Fruit fly (Drosophila melanogaster): ENCODE measurements around the gene Akt.

Akt gene

dm6 chr3R:16051329-16051679, 47.7 kb upstream of the Akt start (continued):
- TF ChIP-seq pan (optimal IDR thresholded peaks at IDR 0.05) = no peak
- TF ChIP-seq pan (GFP tag; optimal IDR thresholded peaks at IDR 0.05 in 1 of 2, IDR thresholded peaks at IDR 0.05 in 1 of 2) = peak in 1 of 2 experiments; percentile 36
- peak; percentile 31; the same call in 1 of the 2 replicates for TF ChIP-seq Rfx (GFP tag; IDR thresholded peaks at IDR 0.05)
- TF ChIP-seq CG17802 (tag; optimal IDR thresholded peaks at IDR 0.05) = no peak
- no peak for TF ChIP-seq esg (GFP tag; conservative IDR thresholded peaks at IDR 0.05)
- peak; percentile 17 for TF ChIP-seq Chrac-16 (GFP tag; optimal IDR thresholded peaks at IDR 0.05)
- TF ChIP-seq Trl (optimal IDR thresholded peaks at IDR 0.05) = peak; percentile 69 to 70
- no peak for TF ChIP-seq Trl (GFP tag; optimal IDR thresholded peaks at IDR 0.05)
- TF ChIP-seq vvl (GFP tag; IDR thresholded peaks at IDR 0.05) = peak; percentile 50; the same call in 1 of the 2 replicates
- 0 out of 2 replicates have a peak, but pooled peaks have one; percentile 10 for TF ChIP-seq CG31224 (GFP tag; IDR thresholded peaks at IDR 0.05)
- 0 out of 3 replicates have a peak, but pooled peaks have one; percentile 34 for TF ChIP-seq ci (GFP tag; IDR thresholded peaks at IDR 0.05)
- peak; percentile 99 for TF ChIP-seq D19A (tag; optimal IDR thresholded peaks at IDR 0.05)
- no peak for TF ChIP-seq p53 (GFP tag; optimal IDR thresholded peaks at IDR 0.05)
- TF ChIP-seq CG11695 (GFP tag; IDR thresholded peaks at IDR 0.05) = 0 out of 3 replicates have a peak, but pooled peaks have one; percentile 37
- TF ChIP-seq CG6689 (GFP tag; IDR thresholded peaks at IDR 0.05) = 0 out of 2 replicates have a peak, but pooled peaks have one; percentile 7
- TF ChIP-seq chinmo (GFP tag; IDR thresholded peaks at IDR 0.05; ENCODE audit: partially characterized antibody) = 0 out of 4 replicates have a peak, but pooled peaks have one; percentile 62
- peak; percentile 6 for TF ChIP-seq ind (GFP tag; optimal IDR thresholded peaks at IDR 0.05)
- TF ChIP-seq CG3163 (GFP tag; optimal IDR thresholded peaks at IDR 0.05) = peak; percentile 75
- no peak for TF ChIP-seq zen (tag; optimal IDR thresholded peaks at IDR 0.05)
- no peak for TF ChIP-seq Sin3A (optimal IDR thresholded peaks at IDR 0.05)
- peak; percentile 32 for TF ChIP-seq repo (GFP tag; optimal IDR thresholded peaks at IDR 0.05)
- TF ChIP-seq CG12942 (GFP tag; optimal IDR thresholded peaks at IDR 0.05) = no peak
- TF ChIP-seq Med (GFP tag) = peak; percentile 78
- peak; percentile 34; the same call in 1 of the 3 replicates for TF ChIP-seq row (GFP tag; IDR thresholded peaks at IDR 0.05)
- peak; percentile 65 for TF ChIP-seq Drgx (GFP tag; IDR thresholded peaks at IDR 0.05)

- TF ChIP-seq CG13775 (GFP tag; optimal IDR thresholded peaks at IDR 0.05) (no peak), gt (GFP tag; IDR thresholded peaks at IDR 0.05) (no peak), Camta (GFP tag; optimal IDR thresholded peaks at IDR 0.05) (no peak), CG11093 (GFP tag; IDR thresholded peaks at IDR 0.05) (no peak), CG11504 (tag; optimal IDR thresholded peaks at IDR 0.05) (no peak), Med (GFP tag) (no peak), CG9609 (GFP tag; optimal IDR thresholded peaks at IDR 0.05) (no peak), vfl (GFP tag; optimal IDR thresholded peaks at IDR 0.05) (no peak), HLH4C (GFP tag; IDR thresholded peaks at IDR 0.05; ENCODE audit: partially characterized antibody) (no peak), dmrt99B (tag; optimal IDR thresholded peaks at IDR 0.05) (no peak), fd102C (GFP tag; optimal IDR thresholded peaks at IDR 0.05) (no peak), Hmr (GFP tag; optimal IDR thresholded peaks at IDR 0.05) (no peak), CG13287 (GFP tag; IDR thresholded peaks at IDR 0.05; ENCODE audit: partially characterized antibody) (no peak), al (GFP tag; IDR thresholded peaks at IDR 0.05) (no peak), da (GFP tag; optimal IDR thresholded peaks at IDR 0.05) (no peak), CG17385 (GFP tag; optimal IDR thresholded peaks at IDR 0.05) (no peak), Eip74EF (GFP tag; optimal IDR thresholded peaks at IDR 0.05) (no peak), GATAe (GFP tag; conservative IDR thresholded peaks at IDR 0.05) (no peak)
Observed at dm6 chr3R:16067494-16067893, 31.5 kb upstream of the Akt start, which contains the start of gene CG10185. TSS of gene CG10185 (minus strand) at chr3R:16067594.
